Worm (Caenorhabditis elegans): Measurements from ENCODE around the gene F28G4.2.

ce11 chrV:16249105-16249504 lies 33.0 kb downstream of the F28G4.2 start:
- no peak for TF ChIP-seq ceh-82 (tag; optimal IDR thresholded peaks at IDR 0.05)
- no peak for TF ChIP-seq unc-62 (GFP tag; optimal IDR thresholded peaks at IDR 0.05)
- no peak for TF ChIP-seq nhr-76 (tag; optimal IDR thresholded peaks at IDR 0.05)
- TF ChIP-seq ztf-4 (tag; optimal IDR thresholded peaks at IDR 0.05): no peak
- TF ChIP-seq daf-12 (tag; optimal IDR thresholded peaks at IDR 0.05): no peak
- TF ChIP-seq pha-4 (tag; optimal IDR thresholded peaks at IDR 0.05): no peak
- TF ChIP-seq ztf-11 (tag; optimal IDR thresholded peaks at IDR 0.05): no peak
